Fruit fly (Drosophila melanogaster) whole organism, embryonic: ENCODE results near the gene Gorab.

ENCODE experiments used
- Antp ChIP-seq: fragments of 200-800 bp; sonication (Bioruptor generic); optimal IDR thresholded peaks from 3 replicates; lab custom pipeline; 2016; ENCODE audit warnings: missing biosample characterization, missing genetic modification characterization
- Bdp1 ChIP-seq: fragments of 200-800 bp; sonication (Bioruptor generic); optimal IDR thresholded peaks from 3 replicates; lab custom pipeline; 2016; ENCODE audit warnings: missing biosample characterization, missing genetic modification characterization
- CG10462 ChIP-seq: fragments of 200-800 bp; sonication (Bioruptor generic); optimal IDR thresholded peaks from 2 replicates; lab custom pipeline; 2016; ENCODE audit warnings: missing biosample characterization, missing genetic modification characterization
- CG10979 ChIP-seq: fragments of 200-800 bp; sonication (Bioruptor generic); optimal IDR thresholded peaks from 2 replicates; lab custom pipeline; 2018; ENCODE audit warnings: missing biosample characterization, mild to moderate bottlenecking, missing genetic modification characterization, moderate library complexity
- CG12104 ChIP-seq: fragments of 200-800 bp; sonication (Bioruptor generic); optimal IDR thresholded peaks from 3 replicates; lab custom pipeline; 2016; ENCODE audit warnings: missing biosample characterization, missing genetic modification characterization
- CG13287 ChIP-seq: fragments of 200-800 bp; sonication (Bioruptor generic); IDR thresholded peaks from 2 replicates; pipeline ENCODE4 v1.3.6; 2022; ENCODE audit warnings: missing biosample characterization, missing genetic modification characterization; ENCODE audit not compliant: partially characterized antibody
- CG1603 ChIP-seq: fragments of 200-800 bp; sonication (Bioruptor generic); optimal IDR thresholded peaks from 2 replicates; lab custom pipeline; 2019; ENCODE audit warnings: missing biosample characterization, mild to moderate bottlenecking, missing genetic modification characterization, moderate library complexity
- CG17328 ChIP-seq: fragments of 200-800 bp; sonication (Bioruptor generic); IDR thresholded peaks from 2 replicates; pipeline ENCODE4 v1.3.6; 2022; ENCODE audit warnings: missing biosample characterization, missing genetic modification characterization
- CG17829 ChIP-seq: fragments of 200-800 bp; optimal IDR thresholded peaks from 2 replicates; lab custom pipeline; 2019; ENCODE audit warnings: missing biosample characterization, mild to moderate bottlenecking, missing genetic modification characterization, moderate library complexity
- CG2116 ChIP-seq: fragments of 200-800 bp; sonication (Bioruptor generic); optimal IDR thresholded peaks from 3 replicates; lab custom pipeline; 2018; ENCODE audit warnings: missing biosample characterization, mild to moderate bottlenecking, missing genetic modification characterization
- CG2712 ChIP-seq: fragments of 200-800 bp; optimal IDR thresholded peaks from 3 replicates; lab custom pipeline; 2019; ENCODE audit warnings: missing biosample characterization, mild to moderate bottlenecking, missing genetic modification characterization, moderate library complexity
- CG33557 ChIP-seq: fragments of 200-800 bp; sonication (Bioruptor generic); optimal IDR thresholded peaks from 2 replicates; lab custom pipeline; 2019; ENCODE audit warnings: missing biosample characterization, mild to moderate bottlenecking, missing genetic modification characterization, moderate library complexity
- CG43689 ChIP-seq: fragments of 200-800 bp; sonication (Bioruptor generic); IDR thresholded peaks from 2 replicates; pipeline ENCODE4 v1.3.6; 2022; ENCODE audit warnings: missing biosample characterization, missing genetic modification characterization
- CG6254 ChIP-seq: fragments of 200-800 bp; sonication (Bioruptor generic); optimal IDR thresholded peaks from 3 replicates; lab custom pipeline; 2017; ENCODE audit warnings: mild to moderate bottlenecking, missing biosample characterization, missing genetic modification reagents, missing genetic modification characterization
- CG6813 ChIP-seq: fragments of 200-800 bp; sonication (Bioruptor generic); optimal IDR thresholded peaks from 2 replicates; lab custom pipeline; 2017; ENCODE audit warnings: missing biosample characterization, missing genetic modification characterization, mild to moderate bottlenecking, moderate library complexity, missing genetic modification reagents
- CG8765 ChIP-seq: fragments of 200-800 bp; sonication (Bioruptor generic); IDR thresholded peaks from 2 replicates; pipeline ENCODE4 v1.3.6; 2022; ENCODE audit warnings: missing biosample characterization, missing genetic modification characterization
- CG8924 ChIP-seq: fragments of 200-800 bp; optimal IDR thresholded peaks from 3 replicates; lab custom pipeline; 2019; ENCODE audit warnings: missing biosample characterization, mild to moderate bottlenecking, missing genetic modification characterization, moderate library complexity
- CG9215 ChIP-seq: fragments of 200-800 bp; sonication (Bioruptor generic); IDR thresholded peaks from 2 replicates; pipeline ENCODE4 v1.3.6; 2022; ENCODE audit warnings: missing biosample characterization, missing genetic modification characterization
- CTCF ChIP-seq: fragments of 200-800 bp; sonication (Bioruptor generic); optimal IDR thresholded peaks from 2 replicates; lab custom pipeline; 2017; ENCODE audit warnings: missing biosample characterization, mild to moderate bottlenecking, missing genetic modification characterization, moderate library complexity
- D19A ChIP-seq: fragments of 200-800 bp; optimal IDR thresholded peaks from 3 replicates; lab custom pipeline; 2019; ENCODE audit warnings: missing biosample characterization, mild to moderate bottlenecking, missing genetic modification characterization, moderate library complexity
- Dref ChIP-seq: fragments of 200-800 bp; sonication (Bioruptor generic); IDR thresholded peaks from 2 replicates; pipeline ENCODE4 v1.3.6; 2022; ENCODE audit warnings: missing biosample characterization, missing genetic modification characterization
- HLHmδ ChIP-seq: fragments of 200-800 bp; sonication (Bioruptor generic); optimal IDR thresholded peaks from 2 replicates; lab custom pipeline; 2018; ENCODE audit warnings: missing biosample characterization, mild to moderate bottlenecking, missing genetic modification characterization, moderate library complexity
- Hsf ChIP-seq: fragments of 200-800 bp; sonication (Bioruptor generic); optimal IDR thresholded peaks from 3 replicates; lab custom pipeline; 2016; ENCODE audit warnings: missing biosample characterization, missing genetic modification characterization
- Lhr ChIP-seq: fragments of 200-800 bp; sonication (Bioruptor generic); optimal IDR thresholded peaks from 3 replicates; lab custom pipeline; 2017; ENCODE audit warnings: mild to moderate bottlenecking, missing biosample characterization, missing genetic modification reagents, missing genetic modification characterization
- Lim3 ChIP-seq: fragments of 200-800 bp; sonication (Bioruptor generic); IDR thresholded peaks from 2 replicates; pipeline ENCODE4 v1.3.6; 2022; ENCODE audit warnings: missing biosample characterization, missing genetic modification characterization
- Neu2 ChIP-seq: fragments of 200-800 bp; sonication (Bioruptor generic); optimal IDR thresholded peaks from 3 replicates; lab custom pipeline; 2016; ENCODE audit warnings: missing biosample characterization, missing genetic modification characterization, borderline replicate concordance
- Ptx1 ChIP-seq: fragments of 200-800 bp; sonication (Bioruptor generic); IDR thresholded peaks from 2 replicates; pipeline ENCODE4 v1.3.6; 2022; ENCODE audit warnings: missing biosample characterization, missing genetic modification characterization
- Spps ChIP-seq: fragments of 200-800 bp; sonication (Bioruptor generic); optimal IDR thresholded peaks from 2 replicates; lab custom pipeline; 2018; ENCODE audit warnings: missing biosample characterization, mild to moderate bottlenecking, missing genetic modification characterization
- Ssrp ChIP-seq: fragments of 200-800 bp; sonication (Bioruptor generic); optimal IDR thresholded peaks from 2 replicates; lab custom pipeline; 2018; ENCODE audit warnings: missing biosample characterization, mild to moderate bottlenecking, missing genetic modification characterization, moderate library complexity
- TFAM ChIP-seq: fragments of 200-800 bp; sonication (Bioruptor generic); optimal IDR thresholded peaks from 2 replicates; lab custom pipeline; 2017; ENCODE audit warnings: missing biosample characterization, missing genetic modification characterization, inconsistent platforms
- ac ChIP-seq: fragments of 200-800 bp; sonication (Bioruptor generic); optimal IDR thresholded peaks from 3 replicates; lab custom pipeline; 2017; ENCODE audit warnings: missing biosample characterization, mild to moderate bottlenecking, missing genetic modification characterization
- aop ChIP-seq: fragments of 200-800 bp; sonication (Bioruptor generic); IDR thresholded peaks from 2 replicates; pipeline ENCODE4 v1.3.6; 2022; ENCODE audit warnings: missing biosample characterization, missing genetic modification characterization
- bsh ChIP-seq, 2 experiments: fragments of 200-800 bp; sonication (Bioruptor generic); optimal IDR thresholded peaks; 2 replicates each; lab custom pipeline; 2017 to 2018; ENCODE audit warnings: mild to moderate bottlenecking in 2 of 2, missing biosample characterization in 2 of 2, missing genetic modification characterization in 2 of 2, moderate library complexity in 1 of 2
- crp ChIP-seq, 2 experiments: fragments of 200-800 bp; sonication (Bioruptor generic); optimal IDR thresholded peaks; 2 replicates in 1 of 2; 3 replicates in 1 of 2; lab custom pipeline; 2017; ENCODE audit warnings: missing biosample characterization in 2 of 2, missing genetic modification characterization in 2 of 2, mild to moderate bottlenecking in 1 of 2, moderate library complexity in 1 of 2
- dimm ChIP-seq: fragments of 200-800 bp; sonication (Bioruptor generic); IDR thresholded peaks from 2 replicates; pipeline ENCODE4 v1.3.6; 2022; ENCODE audit warnings: missing biosample characterization, missing genetic modification characterization
- fd102C ChIP-seq: fragments of 200-800 bp; sonication (Bioruptor generic); optimal IDR thresholded peaks from 2 replicates; lab custom pipeline; 2018; ENCODE audit warnings: missing biosample characterization, mild to moderate bottlenecking, missing genetic modification characterization, moderate library complexity
- gcm ChIP-seq: fragments of 200-800 bp; sonication (Bioruptor generic); optimal IDR thresholded peaks from 2 replicates; lab custom pipeline; 2019; ENCODE audit warnings: missing biosample characterization, mild to moderate bottlenecking, missing genetic modification characterization, moderate library complexity
- ind ChIP-seq: fragments of 200-800 bp; sonication (Bioruptor generic); optimal IDR thresholded peaks from 3 replicates; lab custom pipeline; 2016; ENCODE audit warnings: missing biosample characterization, missing genetic modification characterization
- nau ChIP-seq: fragments of 200-800 bp; sonication (Bioruptor generic); optimal IDR thresholded peaks from 3 replicates; lab custom pipeline; 2017; ENCODE audit warnings: missing biosample characterization, mild to moderate bottlenecking, missing genetic modification characterization, missing genetic modification reagents
- nmo ChIP-seq: fragments of 200-800 bp; sonication (Bioruptor generic); optimal IDR thresholded peaks from 2 replicates; lab custom pipeline; 2018; ENCODE audit warnings: missing biosample characterization, mild to moderate bottlenecking, missing genetic modification characterization, moderate library complexity
- sd ChIP-seq: fragments of 200-800 bp; sonication (Bioruptor generic); optimal IDR thresholded peaks from 3 replicates; lab custom pipeline; 2018; ENCODE audit warnings: missing biosample characterization, mild to moderate bottlenecking, missing genetic modification characterization, moderate library complexity
- sens ChIP-seq: fragments of 200-800 bp; sonication (Bioruptor generic); peaks from one replicate; lab custom pipeline; 2016; ENCODE audit warnings: missing biosample characterization, missing genetic modification characterization
- sob ChIP-seq: fragments of 200-800 bp; sonication (Bioruptor generic); IDR thresholded peaks from 2 replicates; pipeline ENCODE4 v1.3.6; 2022; ENCODE audit warnings: missing biosample characterization, missing genetic modification characterization
- sr ChIP-seq: fragments of 200-800 bp; sonication (Bioruptor generic); IDR thresholded peaks from 3 replicates; pipeline ENCODE4 v1.3.6; 2022; ENCODE audit warnings: missing biosample characterization, missing genetic modification characterization
- stwl ChIP-seq: fragments of 200-800 bp; sonication (Bioruptor generic); optimal IDR thresholded peaks from 3 replicates; lab custom pipeline; 2018; ENCODE audit warnings: missing biosample characterization, mild to moderate bottlenecking, missing genetic modification characterization, moderate library complexity
- unc-4 ChIP-seq: fragments of 200-800 bp; sonication (Bioruptor generic); IDR thresholded peaks from 2 replicates; pipeline ENCODE4 v1.3.6; 2022; ENCODE audit warnings: missing biosample characterization, missing genetic modification characterization; ENCODE audit not compliant: partially characterized antibody
- unpg ChIP-seq: fragments of 200-800 bp; sonication (Bioruptor generic); optimal IDR thresholded peaks from 3 replicates; lab custom pipeline; 2018; ENCODE audit warnings: missing biosample characterization, mild to moderate bottlenecking, missing genetic modification characterization, moderate library complexity
- zen ChIP-seq: fragments of 200-800 bp; sonication (Bioruptor generic); optimal IDR thresholded peaks from 3 replicates; lab custom pipeline; 2018; ENCODE audit warnings: missing biosample characterization, mild to moderate bottlenecking, missing genetic modification characterization, moderate library complexity
- zfh1 ChIP-seq: fragments of 200-800 bp; sonication (Bioruptor generic); IDR thresholded peaks from 3 replicates; pipeline ENCODE4 v1.3.6; 2022; ENCODE audit warnings: missing biosample characterization, missing genetic modification characterization

Gorab gene

dm6 chr3L:17415967-17416749 lies 12.5 kb downstream of the Gorab start (continued):
- TF ChIP-seq zen (tag; lab: Kevin White, UChicago) (peak; percentile 96), aop (GFP tag; lab: Robert Waterston, UW) (no peak), CG43689 (GFP tag; lab: Robert Waterston, UW) (no peak), CG13287 (GFP tag; lab: Robert Waterston, UW) (no peak), unc-4 (GFP tag; lab: Robert Waterston, UW) (no peak), CG8924 (tag; lab: Kevin White, UChicago) (peak; percentile 78), fd102C (peak; percentile 96), sd (tag; lab: Kevin White, UChicago) (no peak), unpg (GFP tag; lab: Kevin White, UChicago) (peak; percentile 21), CG17328 (GFP tag; lab: Robert Waterston, UW) (peak; percentile 62; the same call in 1 of the 2 replicates), CG33557 (GFP tag; lab: Kevin White, UChicago) (peak; percentile 44), sob (GFP tag; lab: Robert Waterston, UW) (no peak), CTCF (GFP tag; lab: Kevin White, UChicago) (no peak), nau (GFP tag; lab: Kevin White, UChicago) (no peak), dimm (GFP tag; lab: Robert Waterston, UW) (no peak), nmo (GFP tag; lab: Kevin White, UChicago) (peak; percentile 61), CG10979 (tag; lab: Kevin White, UChicago) (peak; percentile 83), HLHmδ (GFP tag; lab: Kevin White, UChicago) (no peak), Ssrp (peak; percentile 25), ac (GFP tag; lab: Kevin White, UChicago) (peak; percentile 76), CG2712 (tag; lab: Kevin White, UChicago) (peak; percentile 82), CG8765 (peak; percentile 84), Bdp1 (no peak), crp (GFP tag; optimal IDR thresholded peaks at IDR 0.05; lab: Kevin White, UChicago) (no peak), Hsf (peak; percentile 58), TFAM (GFP tag; lab: Kevin White, UChicago) (no peak), Lim3 (GFP tag; lab: Robert Waterston, UW) (no peak), sens (GFP tag; lab: Kevin White, UChicago) (peak; percentile 96), D19A (peak; percentile 43), CG1603 (peak; percentile 78), ind (peak; percentile 13), Ptx1 (0 out of 2 replicates have a peak, but pooled peaks have one; percentile 27), CG17829 (tag; lab: Kevin White, UChicago) (peak; percentile 77), Lhr (GFP tag; lab: Kevin White, UChicago) (no peak), zfh1 (peak; percentile 61; the same call in 1 of the 3 replicates), CG6254 (peak; percentile 35), Dref (no peak), stwl (tag; lab: Kevin White, UChicago) (peak; percentile 43), sr (GFP tag; lab: Robert Waterston, UW) (no peak), CG9215 (GFP tag; lab: Robert Waterston, UW) (no peak), CG10462 (GFP tag; lab: Kevin White, UChicago) (peak; percentile 44), gcm (peak; percentile 44), CG6813 (no peak), Spps (peak; percentile 8), Antp (GFP tag; lab: Kevin White, UChicago) (no peak), bsh (GFP tag; optimal IDR thresholded peaks at IDR 0.05; lab: Kevin White, UChicago) (peak in 1 of 2 experiments; percentile 37), CG2116 (GFP tag; lab: Kevin White, UChicago) (peak; percentile 23), CG12104 (GFP tag; lab: Kevin White, UChicago) (peak; percentile 15), Neu2 (GFP tag; lab: Kevin White, UChicago) (peak; percentile 55)
